Worm (Caenorhabditis elegans) whole organism, L1 larva: ENCODE data around the gene C14A4.8.

Source experiments
- ceh-82 ChIP-seq, 3 experiments: fragments of 150-350 bp in 1 of 3; sonication (generic microtip) in 2 of 3; optimal IDR thresholded peaks; 2 replicates each; lab custom pipeline; 2014 to 2017; ENCODE audit warnings: missing biosample characterization in 3 of 3, missing genetic modification characterization in 3 of 3
- ceh-88 ChIP-seq: fragments of 200-800 bp; sonication (Bioruptor generic); IDR thresholded peaks from 2 replicates; pipeline ENCODE4 v1.3.6; 2022; ENCODE audit warnings: missing genetic modification characterization, missing compliant biosample characterization
- dpl-1 ChIP-seq, 3 experiments: fragments of 150-350 bp in 2 of 3; sonication (generic microtip) in 1 of 3; optimal IDR thresholded peaks; 2 replicates each; lab custom pipeline; 2014 to 2017; ENCODE audit warnings: missing biosample characterization in 3 of 3, missing genetic modification characterization in 3 of 3, missing genetic modification reagents in 3 of 3
- elt-3 ChIP-seq, 6 experiments: fragments of 150-350 bp in 1 of 6; sonication (generic microtip); optimal IDR thresholded peaks; 2 replicates each; lab custom pipeline; 2017 to 2018; ENCODE audit warnings: missing biosample characterization in 6 of 6, missing genetic modification characterization in 6 of 6, inconsistent platforms in 1 of 6
- lin-14 ChIP-seq: fragments of 200-800 bp; sonication (Bioruptor generic); optimal IDR thresholded peaks from 2 replicates; lab custom pipeline; 2018; ENCODE audit warnings: mild to moderate bottlenecking, missing genetic modification characterization, moderate library complexity, missing compliant biosample characterization
- lsy-2 ChIP-seq, 2 experiments: fragments of 150-350 bp; optimal IDR thresholded peaks; 2 replicates each; lab custom pipeline; 2014; ENCODE audit warnings: missing biosample characterization in 2 of 2, missing genetic modification characterization in 2 of 2
- mef-2 ChIP-seq: fragments of 150-350 bp; optimal IDR thresholded peaks from 2 replicates; lab custom pipeline; 2014; ENCODE audit warnings: missing biosample characterization, missing genetic modification characterization
- mep-1 ChIP-seq: fragments of 150-350 bp; optimal IDR thresholded peaks from 2 replicates; lab custom pipeline; 2014; ENCODE audit warnings: missing biosample characterization, missing genetic modification characterization
- nhr-237 ChIP-seq: fragments of 150-350 bp; optimal IDR thresholded peaks from 2 replicates; lab custom pipeline; 2014; ENCODE audit warnings: missing biosample characterization, missing genetic modification characterization
- nhr-76 ChIP-seq: sonication (generic microtip); optimal IDR thresholded peaks from 2 replicates; lab custom pipeline; 2017; ENCODE audit warnings: missing biosample characterization, missing genetic modification characterization
- nhr-77 ChIP-seq: fragments of 150-350 bp; optimal IDR thresholded peaks from 2 replicates; lab custom pipeline; 2014; ENCODE audit warnings: missing biosample characterization, missing genetic modification characterization
- nhr-90 ChIP-seq: sonication (generic microtip); optimal IDR thresholded peaks from 2 replicates; lab custom pipeline; 2016; ENCODE audit warnings: mild to moderate bottlenecking, missing genetic modification characterization, missing compliant biosample characterization; ENCODE audit not compliant: poor library complexity
- snpc-4 ChIP-seq: fragments of 150-350 bp; optimal IDR thresholded peaks from 2 replicates; lab custom pipeline; 2014; ENCODE audit warnings: missing biosample characterization, missing genetic modification characterization
- unc-62 ChIP-seq: fragments of 150-350 bp; optimal IDR thresholded peaks from 2 replicates; lab custom pipeline; 2014; ENCODE audit warnings: missing biosample characterization, missing genetic modification reagents, missing genetic modification characterization

ce11 chrII:10558345-10558744 is 39.6 kb downstream of the C14A4.8 start:
- TF ChIP-seq snpc-4 (no peak), mep-1 (tag; lab: Kevin White, UChicago) (peak; percentile 18), ceh-88 (GFP tag; lab: Robert Waterston, UW) (no peak), unc-62 (GFP tag; lab: Kevin White, UChicago) (no peak), nhr-90 (no peak), nhr-77 (no peak), lin-14 (GFP tag; lab: Kevin White, UChicago) (peak; percentile 61), elt-3 (tag; optimal IDR thresholded peaks at IDR 0.05; lab: Kevin White, UChicago) (no peak), ceh-82 (tag; optimal IDR thresholded peaks at IDR 0.05; lab: Kevin White, UChicago) (no peak), mef-2 (tag; lab: Kevin White, UChicago) (no peak), lsy-2 (tag; optimal IDR thresholded peaks at IDR 0.05; lab: Kevin White, UChicago) (peak; percentile 41 to 43), nhr-237 (tag; lab: Kevin White, UChicago) (no peak), dpl-1 (GFP tag; optimal IDR thresholded peaks at IDR 0.05; lab: Kevin White, UChicago) (peak in 1 of 3 experiments; percentile 2), nhr-76 (no peak)
